Worm (Caenorhabditis elegans) whole organism, midembryonic: ENCODE results near the gene malt-1.
A peak's percentile ranks its signal among the peaks of the same experiment; 100 is the strongest.

Experiments
- T22C8.4 ChIP-seq: fragments of 200-800 bp; sonication (Bioruptor generic); IDR thresholded peaks from 2 replicates; pipeline ENCODE4 v1.3.6; 2022; ENCODE audit warnings: missing genetic modification characterization, missing compliant biosample characterization
- cog-1 ChIP-seq: sonication (generic microtip); optimal IDR thresholded peaks from 2 replicates; lab custom pipeline; 2016; ENCODE audit warnings: missing genetic modification characterization, missing compliant biosample characterization
- flt-1 ChIP-seq: fragments of 200-800 bp; sonication (Bioruptor generic); IDR thresholded peaks from 2 replicates; pipeline ENCODE4 v1.3.6; 2022; ENCODE audit warnings: missing genetic modification characterization, missing compliant biosample characterization
- klf-2 ChIP-seq: fragments of 200-800 bp; sonication (Bioruptor generic); conservative IDR thresholded peaks from 2 replicates; pipeline ENCODE4 v1.3.6; 2022; ENCODE audit warnings: missing genetic modification reagents, missing genetic modification characterization, missing compliant biosample characterization
- med-1 ChIP-seq: sonication (generic microtip); optimal IDR thresholded peaks from 2 replicates; lab custom pipeline; 2017; ENCODE audit warnings: missing genetic modification characterization, mild to moderate bottlenecking, missing compliant biosample characterization, antibody characterized with exemption, missing genetic modification reagents; ENCODE audit not compliant: insufficient read depth
- ref-1 ChIP-seq: fragments of 200-800 bp; sonication (Bioruptor generic); conservative IDR thresholded peaks from 2 replicates; pipeline ENCODE4 v1.3.6; 2022; ENCODE audit warnings: missing genetic modification reagents, missing genetic modification characterization, missing compliant biosample characterization
- tab-1 ChIP-seq: fragments of 200-800 bp; sonication (Bioruptor generic); IDR thresholded peaks from 2 replicates; pipeline ENCODE4 v1.3.6; 2022; ENCODE audit warnings: missing genetic modification characterization, missing compliant biosample characterization
- ztf-23 ChIP-seq: fragments of 200-800 bp; sonication (Bioruptor generic); IDR thresholded peaks from 2 replicates; pipeline ENCODE4 v1.3.6; 2022; ENCODE audit warnings: missing genetic modification reagents, missing genetic modification characterization, missing compliant biosample characterization
- ztf-29 ChIP-seq: fragments of 200-800 bp; sonication (Bioruptor generic); IDR thresholded peaks from 2 replicates; pipeline ENCODE4 v1.3.6; 2022; ENCODE audit warnings: missing genetic modification reagents, missing genetic modification characterization, missing compliant biosample characterization

Gene malt-1

ce11 chrII:6975725-6976124 is 24.6 kb upstream of the malt-1 start:
- TF ChIP-seq tab-1 (GFP tag; lab: Robert Waterston, UW): no peak
- TF ChIP-seq T22C8.4: no peak
- TF ChIP-seq flt-1 (GFP tag; lab: Robert Waterston, UW): no peak
- no peak for TF ChIP-seq cog-1 (tag; lab: Kevin White, UChicago)
- TF ChIP-seq ref-1 (GFP tag; lab: Robert Waterston, UW): no peak
- no peak for TF ChIP-seq med-1 (GFP tag; lab: Kevin White, UChicago)
- TF ChIP-seq ztf-29: no peak
- no peak for TF ChIP-seq ztf-23 (GFP tag; lab: Robert Waterston, UW)
- no peak for TF ChIP-seq klf-2 (GFP tag; lab: Robert Waterston, UW)

ce11 chrII:6974011-6974410 is 22.9 kb upstream of the malt-1 start:
- TF ChIP-seq ztf-23 (GFP tag; lab: Robert Waterston, UW) (no peak), tab-1 (GFP tag; lab: Robert Waterston, UW) (no peak), klf-2 (GFP tag; lab: Robert Waterston, UW) (no peak), med-1 (GFP tag; lab: Kevin White, UChicago) (no peak), cog-1 (tag; lab: Kevin White, UChicago) (no peak), T22C8.4 (no peak), ref-1 (GFP tag; lab: Robert Waterston, UW) (no peak), flt-1 (GFP tag; lab: Robert Waterston, UW) (no peak), ztf-29 (no peak)

- TF ChIP-seq ztf-29 (no peak), tab-1 (GFP tag; lab: Robert Waterston, UW) (no peak), cog-1 (tag; lab: Kevin White, UChicago) (no peak), med-1 (GFP tag; lab: Kevin White, UChicago) (no peak), ztf-23 (GFP tag; lab: Robert Waterston, UW) (no peak), T22C8.4 (no peak), klf-2 (GFP tag; lab: Robert Waterston, UW) (no peak), flt-1 (GFP tag; lab: Robert Waterston, UW) (no peak), ref-1 (GFP tag; lab: Robert Waterston, UW) (no peak)
These were observed 22.4 kb upstream of the malt-1 start, which contains the start of gene sod-1 for ce11 chrII:6973501-6973900. Gene sod-1 (minus strand): TSS chrII:6973887.

ce11 chrII:6972185-6972737 is 21.2 kb upstream of the malt-1 start, which contains the start of gene art-1:
Gene art-1 (minus strand): TSS chrII:6972235.
- TF ChIP-seq flt-1 (GFP tag; lab: Robert Waterston, UW): no peak
- no peak for TF ChIP-seq cog-1 (tag; lab: Kevin White, UChicago)
- TF ChIP-seq ref-1 (GFP tag; lab: Robert Waterston, UW): no peak
- no peak for TF ChIP-seq med-1 (GFP tag; lab: Kevin White, UChicago)
- no peak for TF ChIP-seq klf-2 (GFP tag; lab: Robert Waterston, UW)

- no peak for TF ChIP-seq klf-2 (GFP tag; lab: Robert Waterston, UW)
- TF ChIP-seq tab-1 (GFP tag; lab: Robert Waterston, UW): no peak
- TF ChIP-seq cog-1 (tag; lab: Kevin White, UChicago): no peak
- TF ChIP-seq flt-1 (GFP tag; lab: Robert Waterston, UW): no peak
These were observed 19.4 kb upstream of the malt-1 start, which contains the start of gene C15F1.5 for ce11 chrII:6970515-6970914. Gene C15F1.5 (minus strand): TSS chrII:6970615.

- TF ChIP-seq ztf-23 (GFP tag; lab: Robert Waterston, UW) (no peak), flt-1 (GFP tag; lab: Robert Waterston, UW) (peak; percentile 68), ref-1 (GFP tag; lab: Robert Waterston, UW) (peak; percentile 4; the same call in 1 of the 2 replicates), cog-1 (tag; lab: Kevin White, UChicago) (no peak)
These were observed 17.1 kb upstream of the malt-1 start for ce11 chrII:6968191-6968675.

ce11 chrII:6967618-6968017 is 16.5 kb upstream of the malt-1 start, which contains the start of gene eif-2Bgamma:
Gene eif-2Bgamma (minus strand): TSS chrII:6967648.
- TF ChIP-seq ztf-23 (GFP tag; lab: Robert Waterston, UW) (no peak), ztf-29 (no peak), tab-1 (GFP tag; lab: Robert Waterston, UW) (no peak), ref-1 (GFP tag; lab: Robert Waterston, UW) (no peak), med-1 (GFP tag; lab: Kevin White, UChicago) (no peak), T22C8.4 (no peak), klf-2 (GFP tag; lab: Robert Waterston, UW) (no peak), cog-1 (tag; lab: Kevin White, UChicago) (no peak), flt-1 (GFP tag; lab: Robert Waterston, UW) (no peak)

- TF ChIP-seq med-1 (GFP tag; lab: Kevin White, UChicago) (no peak), flt-1 (GFP tag; lab: Robert Waterston, UW) (no peak), ref-1 (GFP tag; lab: Robert Waterston, UW) (no peak), T22C8.4 (no peak), ztf-23 (GFP tag; lab: Robert Waterston, UW) (no peak), tab-1 (GFP tag; lab: Robert Waterston, UW) (no peak), ztf-29 (no peak), cog-1 (tag; lab: Kevin White, UChicago) (no peak)
These were observed 14.5 kb upstream of the malt-1 start, which contains the start of gene tra-2 for ce11 chrII:6965573-6965972. Gene tra-2 (minus strand): TSS chrII:6965673.

- no peak for TF ChIP-seq T22C8.4
- no peak for TF ChIP-seq flt-1 (GFP tag; lab: Robert Waterston, UW)
- no peak for TF ChIP-seq ref-1 (GFP tag; lab: Robert Waterston, UW)
- TF ChIP-seq med-1 (GFP tag; lab: Kevin White, UChicago): no peak
- no peak for TF ChIP-seq cog-1 (tag; lab: Kevin White, UChicago)
- TF ChIP-seq tab-1 (GFP tag; lab: Robert Waterston, UW): no peak
- TF ChIP-seq ztf-23 (GFP tag; lab: Robert Waterston, UW): no peak
- TF ChIP-seq ztf-29: no peak
- TF ChIP-seq klf-2 (GFP tag; lab: Robert Waterston, UW): no peak
These were observed 7.0 kb upstream of the malt-1 start for ce11 chrII:6958136-6958535.
